Worm (Caenorhabditis elegans) whole organism, L2 larva: ENCODE data around the gene cyp-33C6.
A peak's percentile ranks its signal among the peaks of the same experiment; 100 is the strongest.

Experiments
- C34F6.9 ChIP-seq: fragments of 150-350 bp; optimal IDR thresholded peaks from 2 replicates; lab custom pipeline; 2014; ENCODE audit warnings: missing biosample characterization, missing genetic modification characterization
- F13H6.1 ChIP-seq: sonication (generic microtip); optimal IDR thresholded peaks from 2 replicates; lab custom pipeline; 2016; ENCODE audit warnings: missing genetic modification characterization, missing compliant biosample characterization
- R02D3.7 ChIP-seq: fragments of 150-350 bp; optimal IDR thresholded peaks from 2 replicates; lab custom pipeline; 2014; ENCODE audit warnings: missing biosample characterization, missing genetic modification characterization
- Y55F3AM.14 ChIP-seq: fragments of 200-800 bp; sonication (Bioruptor generic); optimal IDR thresholded peaks from 2 replicates; lab custom pipeline; 2018; ENCODE audit warnings: mild to moderate bottlenecking, missing genetic modification characterization, missing compliant biosample characterization
- aly-2 ChIP-seq: fragments of 150-350 bp; optimal IDR thresholded peaks from 2 replicates; lab custom pipeline; 2014; ENCODE audit warnings: missing biosample characterization, missing genetic modification characterization
- blmp-1 ChIP-seq: sonication (generic microtip); optimal IDR thresholded peaks from 2 replicates; lab custom pipeline; 2017; ENCODE audit warnings: missing genetic modification characterization, mild to moderate bottlenecking, missing compliant biosample characterization, antibody characterized with exemption, moderate library complexity; ENCODE audit not compliant: insufficient read depth
- ceh-82 ChIP-seq: fragments of 150-350 bp; optimal IDR thresholded peaks from 2 replicates; lab custom pipeline; 2014; ENCODE audit warnings: missing biosample characterization, missing genetic modification characterization
- crh-2 ChIP-seq: sonication (generic microtip); optimal IDR thresholded peaks from 2 replicates; lab custom pipeline; 2017; ENCODE audit warnings: missing biosample characterization, missing genetic modification characterization
- egl-27 ChIP-seq: sonication (generic microtip); optimal IDR thresholded peaks from 3 replicates; lab custom pipeline; 2017; ENCODE audit warnings: missing biosample characterization, missing genetic modification reagents, missing genetic modification characterization
- fos-1 ChIP-seq: fragments of 150-350 bp; optimal IDR thresholded peaks from 2 replicates; lab custom pipeline; 2014; ENCODE audit warnings: missing biosample characterization, missing genetic modification characterization
- gmeb-1 ChIP-seq: fragments of 150-350 bp; optimal IDR thresholded peaks from 2 replicates; lab custom pipeline; 2014; ENCODE audit warnings: missing biosample characterization, missing genetic modification characterization
- lin-11 ChIP-seq: fragments of 150-350 bp; sonication (generic microtip); optimal IDR thresholded peaks from 2 replicates; lab custom pipeline; 2014; ENCODE audit warnings: missing biosample characterization, missing genetic modification characterization, inconsistent platforms, mixed read lengths
- lin-39 ChIP-seq: fragments of 150-350 bp; optimal IDR thresholded peaks from 2 replicates; lab custom pipeline; 2014; ENCODE audit warnings: missing biosample characterization, missing genetic modification reagents, missing genetic modification characterization
- mab-5 ChIP-seq: fragments of 150-350 bp; optimal IDR thresholded peaks from 2 replicates; lab custom pipeline; 2014; ENCODE audit warnings: missing biosample characterization, missing genetic modification characterization
- nhr-10 ChIP-seq: sonication (generic microtip); optimal IDR thresholded peaks from 2 replicates; lab custom pipeline; 2017; ENCODE audit warnings: missing biosample characterization, missing genetic modification characterization
- nhr-12 ChIP-seq: fragments of 150-350 bp; optimal IDR thresholded peaks from 2 replicates; lab custom pipeline; 2014; ENCODE audit warnings: missing biosample characterization, missing genetic modification characterization
- nhr-129 ChIP-seq: fragments of 150-350 bp; optimal IDR thresholded peaks from 2 replicates; lab custom pipeline; 2014; ENCODE audit warnings: missing biosample characterization, missing genetic modification characterization
- nhr-21 ChIP-seq: fragments of 150-350 bp; optimal IDR thresholded peaks from 2 replicates; lab custom pipeline; 2014; ENCODE audit warnings: missing biosample characterization, missing genetic modification characterization
- nhr-23 ChIP-seq: fragments of 150-350 bp; optimal IDR thresholded peaks from 2 replicates; lab custom pipeline; 2014; ENCODE audit warnings: missing biosample characterization, missing genetic modification reagents, missing genetic modification characterization
- nhr-237 ChIP-seq: fragments of 150-350 bp; optimal IDR thresholded peaks from 2 replicates; lab custom pipeline; 2014; ENCODE audit warnings: missing biosample characterization, missing genetic modification characterization
- nhr-6 ChIP-seq: fragments of 150-350 bp; optimal IDR thresholded peaks from 2 replicates; lab custom pipeline; 2014; ENCODE audit warnings: missing biosample characterization, missing genetic modification characterization
- nhr-77 ChIP-seq: fragments of 150-350 bp; optimal IDR thresholded peaks from 2 replicates; lab custom pipeline; 2014; ENCODE audit warnings: missing biosample characterization, missing genetic modification characterization
- peb-1 ChIP-seq: fragments of 150-350 bp; optimal IDR thresholded peaks from 2 replicates; lab custom pipeline; 2014; ENCODE audit warnings: missing biosample characterization, missing genetic modification characterization
- sma-9 ChIP-seq, 2 experiments: fragments of 150-350 bp in 1 of 2; sonication (generic microtip) in 1 of 2; optimal IDR thresholded peaks; 2 replicates each; lab custom pipeline; 2014 to 2016; ENCODE audit warnings: missing genetic modification characterization in 2 of 2, mild to moderate bottlenecking in 1 of 2, missing biosample characterization in 1 of 2, missing compliant biosample characterization in 1 of 2, missing genetic modification reagents in 1 of 2, moderate library complexity in 1 of 2
- snpc-4 ChIP-seq: fragments of 150-350 bp; optimal IDR thresholded peaks from 2 replicates; lab custom pipeline; 2014; ENCODE audit warnings: missing biosample characterization, missing genetic modification characterization
- unc-39 ChIP-seq: fragments of 150-350 bp; optimal IDR thresholded peaks from 2 replicates; lab custom pipeline; 2014; ENCODE audit warnings: missing biosample characterization, missing genetic modification characterization
- unc-55 ChIP-seq: fragments of 150-350 bp; sonication (generic microtip); optimal IDR thresholded peaks from 3 replicates; lab custom pipeline; 2014; ENCODE audit warnings: missing biosample characterization, missing genetic modification reagents, missing genetic modification characterization
- zag-1 ChIP-seq: fragments of 150-350 bp; optimal IDR thresholded peaks from 2 replicates; lab custom pipeline; 2014; ENCODE audit warnings: missing biosample characterization, missing genetic modification characterization
- ztf-1 ChIP-seq: fragments of 200-800 bp; sonication (Bioruptor generic); conservative IDR thresholded peaks from 2 replicates; pipeline ENCODE4 v1.3.6; 2022; ENCODE audit warnings: missing genetic modification characterization, missing compliant biosample characterization
- ztf-4 ChIP-seq: fragments of 150-350 bp; optimal IDR thresholded peaks from 2 replicates; lab custom pipeline; 2014; ENCODE audit warnings: missing biosample characterization, missing genetic modification characterization

cyp-33C6 gene

DNA sequence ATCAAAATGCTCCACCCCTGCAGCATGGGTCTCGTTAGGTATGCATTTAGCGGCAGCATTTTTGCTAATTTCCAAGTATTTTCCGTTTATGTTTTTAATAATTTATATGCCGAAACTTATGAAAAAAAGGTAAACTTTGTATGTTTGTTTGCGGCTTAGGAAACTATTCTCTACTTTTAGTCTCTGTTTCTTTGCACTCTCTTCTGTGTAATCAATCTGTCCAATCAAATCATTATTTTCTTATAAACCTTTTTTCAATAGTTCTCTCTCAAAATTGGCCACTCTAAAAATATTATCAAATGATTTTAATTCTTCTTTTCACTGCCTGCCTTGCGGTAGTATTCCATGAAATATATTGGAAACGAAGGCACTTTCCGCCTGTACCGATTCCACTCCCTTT is 11.2 kb downstream of the cyp-33C6 start:
- TF ChIP-seq gmeb-1 (peak; percentile 16), snpc-4 (tag; lab: Kevin White, UChicago) (no peak), R02D3.7 (tag; lab: Kevin White, UChicago) (no peak)

DNA sequence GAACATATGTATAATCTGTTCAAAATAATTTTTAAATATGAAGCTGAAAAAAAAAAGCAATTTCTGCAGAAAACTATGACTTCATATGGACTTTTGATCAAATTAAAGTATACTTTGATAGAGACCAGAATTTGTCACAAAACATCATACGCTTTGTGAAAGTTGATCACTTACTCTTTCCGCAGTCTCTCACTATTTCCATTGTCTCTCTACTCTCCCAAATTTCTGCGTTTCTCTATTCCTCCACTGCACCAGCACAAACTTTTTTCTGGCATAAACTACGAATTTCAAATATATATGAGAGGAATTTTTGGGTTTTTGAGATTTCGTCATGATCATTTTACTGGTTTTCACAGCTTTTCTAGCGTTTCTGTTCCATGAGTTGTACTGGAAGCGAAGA is 13.4 kb downstream of the cyp-33C6 start, which contains the start of gene cyp-33C4:
Gene cyp-33C4, plus strand, starts transcription at position 293 of the 400 bp plus-strand sequence.
- TF ChIP-seq nhr-10 (tag; lab: Kevin White, UChicago) = no peak
- no peak for TF ChIP-seq zag-1
- TF ChIP-seq unc-55 (GFP tag; lab: Kevin White, UChicago) = peak; percentile 34
- peak; percentile 3 for TF ChIP-seq gmeb-1
- peak; percentile 31 for TF ChIP-seq fos-1
- TF ChIP-seq egl-27 (tag; lab: Kevin White, UChicago) = no peak
- no peak for TF ChIP-seq ceh-82 (tag; lab: Kevin White, UChicago)
- peak; percentile 28 for TF ChIP-seq C34F6.9 (tag; lab: Kevin White, UChicago)
- TF ChIP-seq ztf-4 (tag; lab: Kevin White, UChicago) = no peak
- TF ChIP-seq blmp-1 = no peak
- peak; percentile 7 for TF ChIP-seq nhr-129
- no peak for TF ChIP-seq unc-39 (tag; lab: Kevin White, UChicago)
- TF ChIP-seq nhr-21 (tag; lab: Kevin White, UChicago) = no peak
- TF ChIP-seq sma-9 (GFP tag; optimal IDR thresholded peaks at IDR 0.05; lab: Kevin White, UChicago) = peak; percentile 32
- no peak for TF ChIP-seq sma-9 (tag; optimal IDR thresholded peaks at IDR 0.05; lab: Kevin White, UChicago)

DNA sequence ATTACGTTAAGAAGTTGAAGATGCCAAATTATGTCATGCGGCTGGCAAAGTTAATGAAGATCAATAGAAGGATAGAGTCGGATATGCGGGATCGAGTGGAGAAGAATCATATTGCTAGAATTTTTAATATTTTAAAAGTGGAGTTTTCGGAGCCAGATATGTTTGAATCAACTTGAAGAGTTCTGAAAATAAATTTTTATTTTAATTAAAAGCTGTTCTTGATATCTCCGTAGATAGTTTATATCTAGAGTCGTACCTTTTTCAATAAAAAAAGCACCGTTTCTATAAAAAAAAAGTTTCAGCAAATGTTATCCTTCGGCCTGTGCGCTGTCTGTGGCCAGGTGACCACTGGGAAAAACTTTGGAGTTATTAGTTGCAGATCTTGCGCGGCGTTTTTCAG is 16.0 kb downstream of the cyp-33C6 start, which contains the start of gene nhr-96:
Gene nhr-96, plus strand, starts transcription at position 301 of the 400 bp plus-strand sequence.
- no peak for TF ChIP-seq nhr-12 (tag; lab: Kevin White, UChicago)
- no peak for TF ChIP-seq peb-1 (tag; lab: Kevin White, UChicago)

DNA sequence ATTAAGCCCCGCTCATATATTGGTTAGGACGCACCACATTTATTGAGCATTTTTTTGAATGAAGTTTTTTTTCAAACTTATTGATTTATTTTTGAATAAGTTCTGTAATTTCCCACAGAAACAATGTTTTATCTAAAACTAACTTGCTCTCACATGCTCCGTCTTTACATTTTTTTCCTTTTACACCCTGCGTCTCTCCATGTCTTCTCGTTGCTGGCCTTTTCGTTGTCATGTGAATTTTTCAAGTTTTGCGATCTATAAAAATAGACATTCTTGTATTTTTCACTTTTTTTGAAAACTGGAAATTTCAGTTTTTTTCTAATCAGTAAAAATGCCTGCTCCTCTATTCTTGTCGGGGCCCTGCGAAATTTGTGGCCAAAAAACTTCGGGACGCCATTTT is 18.3 kb downstream of the cyp-33C6 start, which contains the start of gene nhr-134:
Gene nhr-134, plus strand, starts transcription at position 312 of the 400 bp plus-strand sequence.
- no peak for TF ChIP-seq zag-1
- no peak for TF ChIP-seq Y55F3AM.14 (GFP tag; lab: Kevin White, UChicago)
- TF ChIP-seq gmeb-1 = no peak
- peak; percentile 34 for TF ChIP-seq C34F6.9 (tag; lab: Kevin White, UChicago)
- no peak for TF ChIP-seq F13H6.1 (tag; lab: Kevin White, UChicago)
- TF ChIP-seq crh-2 = peak; percentile 38
- peak; percentile 4 for TF ChIP-seq fos-1

DNA sequence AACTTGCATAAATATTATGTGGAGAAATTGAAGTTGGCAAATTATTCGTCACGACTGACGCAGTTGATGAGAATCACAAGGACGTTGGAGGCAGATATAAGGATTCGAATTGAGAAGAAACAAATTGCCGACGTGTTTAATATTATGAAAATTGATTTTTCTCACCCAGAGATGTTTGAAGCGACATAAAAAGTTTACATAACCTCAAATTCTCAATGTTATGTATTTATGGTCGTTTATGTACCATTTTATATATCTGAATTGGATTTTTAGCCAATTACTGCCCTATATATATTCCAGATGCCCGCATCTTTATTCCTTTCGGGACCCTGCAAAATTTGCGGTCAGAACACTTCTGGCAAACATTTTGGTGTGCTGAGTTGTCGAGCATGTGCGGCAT is 20.4 kb downstream of the cyp-33C6 start, which contains the start of gene nhr-126:
Gene nhr-126, plus strand, starts transcription at position 301 of the 400 bp plus-strand sequence.
- no peak for TF ChIP-seq crh-2

DNA sequence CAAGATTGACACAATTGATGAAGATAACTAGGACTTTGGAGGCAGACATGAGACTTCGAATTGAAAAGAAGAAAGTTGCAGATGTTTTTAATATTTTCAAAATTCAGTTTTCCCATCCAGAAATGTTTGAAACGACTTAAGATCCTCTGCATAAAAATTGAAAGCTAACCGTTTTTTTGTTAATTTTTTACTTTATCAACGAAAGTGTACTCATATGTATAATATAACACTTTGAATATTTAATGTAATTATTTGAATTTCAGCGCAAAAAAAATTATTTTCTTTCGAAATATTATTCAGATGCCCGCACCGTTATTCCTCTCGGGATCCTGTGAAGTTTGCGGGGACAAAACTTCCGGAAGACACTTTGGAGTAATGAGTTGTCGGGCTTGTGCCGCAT is 22.3 kb downstream of the cyp-33C6 start, which contains the start of gene nhr-18:
Gene nhr-18, plus strand, starts transcription at position 301 of the 400 bp plus-strand sequence.
- TF ChIP-seq fos-1 (no peak), aly-2 (no peak), blmp-1 (no peak), nhr-23 (tag; lab: Kevin White, UChicago) (no peak), ztf-1 (GFP tag; lab: Robert Waterston, UW) (no peak), nhr-21 (tag; lab: Kevin White, UChicago) (no peak), lin-39 (tag; lab: Kevin White, UChicago) (no peak), ceh-82 (tag; lab: Kevin White, UChicago) (no peak), nhr-6 (tag; lab: Kevin White, UChicago) (no peak), gmeb-1 (no peak), C34F6.9 (tag; lab: Kevin White, UChicago) (no peak), F13H6.1 (tag; lab: Kevin White, UChicago) (no peak), ztf-4 (tag; lab: Kevin White, UChicago) (no peak), nhr-77 (tag; lab: Kevin White, UChicago) (no peak), lin-11 (no peak), nhr-237 (tag; lab: Kevin White, UChicago) (no peak), mab-5 (no peak), zag-1 (no peak)

DNA sequence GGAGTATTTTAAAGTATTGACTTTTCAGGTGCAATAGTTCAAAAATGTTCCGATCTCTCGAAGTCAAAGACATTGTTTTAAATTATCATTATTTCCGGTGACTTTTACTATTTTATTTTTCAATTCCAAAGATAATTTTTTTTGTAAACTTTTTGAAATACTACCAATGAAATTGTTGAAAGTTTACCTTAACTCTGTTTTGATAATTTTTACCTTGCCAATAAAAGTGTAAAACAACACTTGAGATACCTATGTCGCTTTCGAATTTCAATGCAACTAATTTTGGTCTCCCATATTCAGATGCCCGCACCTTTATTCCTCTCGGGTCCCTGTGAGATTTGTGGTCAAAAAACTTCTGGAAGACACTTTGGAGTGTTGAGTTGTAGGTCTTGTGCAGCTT is 24.1 kb downstream of the cyp-33C6 start, which contains the start of gene nhr-103:
Gene nhr-103, plus strand, starts transcription at position 301 of the 400 bp plus-strand sequence.
- no peak for TF ChIP-seq crh-2
